Worm (Caenorhabditis elegans) whole organism, midembryonic: ENCODE results near the gene T20G5.13.
"Not testable (repeated sequence)": the region's sequence is repeated elsewhere in the genome, so short reads cannot be mapped to it uniquely, and the experiment has no call there.

Experiments used
- cog-1 ChIP-seq: sonication (generic microtip); optimal IDR thresholded peaks from 2 replicates; lab custom pipeline; 2016; ENCODE audit warnings: missing genetic modification characterization, missing compliant biosample characterization
- flt-1 ChIP-seq: fragments of 200-800 bp; sonication (Bioruptor generic); IDR thresholded peaks from 2 replicates; pipeline ENCODE4 v1.3.6; 2022; ENCODE audit warnings: missing genetic modification characterization, missing compliant biosample characterization
- klf-2 ChIP-seq: fragments of 200-800 bp; sonication (Bioruptor generic); conservative IDR thresholded peaks from 2 replicates; pipeline ENCODE4 v1.3.6; 2022; ENCODE audit warnings: missing genetic modification reagents, missing genetic modification characterization, missing compliant biosample characterization
- med-1 ChIP-seq: sonication (generic microtip); optimal IDR thresholded peaks from 2 replicates; lab custom pipeline; 2017; ENCODE audit warnings: missing genetic modification characterization, mild to moderate bottlenecking, missing compliant biosample characterization, antibody characterized with exemption, missing genetic modification reagents; ENCODE audit not compliant: insufficient read depth
- tab-1 ChIP-seq: fragments of 200-800 bp; sonication (Bioruptor generic); IDR thresholded peaks from 2 replicates; pipeline ENCODE4 v1.3.6; 2022; ENCODE audit warnings: missing genetic modification characterization, missing compliant biosample characterization
- ztf-29 ChIP-seq: fragments of 200-800 bp; sonication (Bioruptor generic); IDR thresholded peaks from 2 replicates; pipeline ENCODE4 v1.3.6; 2022; ENCODE audit warnings: missing genetic modification reagents, missing genetic modification characterization, missing compliant biosample characterization

- TF ChIP-seq med-1; ztf-29; cog-1 (tag; lab: Kevin White, UChicago); flt-1 (GFP tag; lab: Robert Waterston, UW); klf-2 (GFP tag; lab: Robert Waterston, UW); tab-1 (GFP tag; lab: Robert Waterston, UW): not testable (repeated sequence)
These were observed 20.7 kb upstream of the T20G5.13 start, which contains the start of gene Y70G10A.4 for ce11 chrIII:10221860-10222259.
